Worm (Caenorhabditis elegans) whole organism, L2 larva: ENCODE data around the gene srd-56.

ENCODE experiments used
- alr-1 ChIP-seq: fragments of 150-350 bp; optimal IDR thresholded peaks from 2 replicates; lab custom pipeline; 2014; ENCODE audit warnings: missing biosample characterization, missing genetic modification characterization
- ama-1 ChIP-seq: fragments of 150-350 bp; optimal IDR thresholded peaks from 2 replicates; lab custom pipeline; 2018; ENCODE audit warnings: inconsistent platforms
- ceh-16 ChIP-seq: fragments of 150-350 bp; optimal IDR thresholded peaks from 2 replicates; lab custom pipeline; 2014; ENCODE audit warnings: missing biosample characterization, missing genetic modification characterization
- ceh-82 ChIP-seq: fragments of 150-350 bp; optimal IDR thresholded peaks from 2 replicates; lab custom pipeline; 2014; ENCODE audit warnings: missing biosample characterization, missing genetic modification characterization
- fos-1 ChIP-seq: fragments of 150-350 bp; optimal IDR thresholded peaks from 2 replicates; lab custom pipeline; 2014; ENCODE audit warnings: missing biosample characterization, missing genetic modification characterization
- lin-11 ChIP-seq: fragments of 150-350 bp; sonication (generic microtip); optimal IDR thresholded peaks from 2 replicates; lab custom pipeline; 2014; ENCODE audit warnings: missing biosample characterization, missing genetic modification characterization, inconsistent platforms, mixed read lengths
- lin-13 ChIP-seq: fragments of 150-350 bp; optimal IDR thresholded peaks from 2 replicates; lab custom pipeline; 2014; ENCODE audit warnings: missing biosample characterization, missing genetic modification reagents, missing genetic modification characterization
- lin-39 ChIP-seq: fragments of 150-350 bp; optimal IDR thresholded peaks from 2 replicates; lab custom pipeline; 2014; ENCODE audit warnings: missing biosample characterization, missing genetic modification reagents, missing genetic modification characterization
- lsy-2 ChIP-seq, 2 experiments: fragments of 150-350 bp in 1 of 2; sonication (generic microtip) in 1 of 2; optimal IDR thresholded peaks; 2 replicates each; lab custom pipeline; 2014 to 2017; ENCODE audit warnings: missing biosample characterization in 2 of 2, missing genetic modification characterization in 2 of 2
- mdl-1 ChIP-seq, 2 experiments: fragments of 150-350 bp in 1 of 2; sonication (generic microtip) in 1 of 2; optimal IDR thresholded peaks; 2 replicates each; lab custom pipeline; 2017; ENCODE audit warnings: missing biosample characterization in 2 of 2, missing genetic modification characterization in 2 of 2
- nhr-237 ChIP-seq: fragments of 150-350 bp; optimal IDR thresholded peaks from 2 replicates; lab custom pipeline; 2014; ENCODE audit warnings: missing biosample characterization, missing genetic modification characterization
- nhr-77 ChIP-seq: fragments of 150-350 bp; optimal IDR thresholded peaks from 2 replicates; lab custom pipeline; 2014; ENCODE audit warnings: missing biosample characterization, missing genetic modification characterization
- snpc-4 ChIP-seq: fragments of 150-350 bp; optimal IDR thresholded peaks from 2 replicates; lab custom pipeline; 2014; ENCODE audit warnings: missing biosample characterization, missing genetic modification characterization
- unc-62 ChIP-seq: fragments of 150-350 bp; optimal IDR thresholded peaks from 2 replicates; lab custom pipeline; 2014; ENCODE audit warnings: missing biosample characterization, missing genetic modification reagents, missing genetic modification characterization

ce11 chrII:7207649-7208048, 4.6 kb upstream of the srd-56 start:
- TF ChIP-seq nhr-237 (tag; lab: Kevin White, UChicago) (no peak), lin-11 (no peak), ceh-82 (tag; lab: Kevin White, UChicago) (no peak), nhr-77 (tag; lab: Kevin White, UChicago) (no peak), lsy-2 (tag; optimal IDR thresholded peaks at IDR 0.05; lab: Kevin White, UChicago) (no peak), snpc-4 (tag; lab: Kevin White, UChicago) (no peak), ama-1 (no peak), fos-1 (tag; lab: Kevin White, UChicago) (no peak), alr-1 (tag; lab: Kevin White, UChicago) (no peak), mdl-1 (tag; optimal IDR thresholded peaks at IDR 0.05; lab: Kevin White, UChicago) (no peak), lin-13 (no peak), unc-62 (GFP tag; lab: Kevin White, UChicago) (no peak), ceh-16 (no peak), lin-39 (tag; lab: Kevin White, UChicago) (no peak)
